Worm (Caenorhabditis elegans): ENCODE results near the gene glb-17.

The glb-17 gene

ce11 chrX:9544405-9544804 is 32.4 kb downstream of the glb-17 start:
- TF ChIP-seq nfya-1 (tag; optimal IDR thresholded peaks at IDR 0.05; ENCODE audit: insufficient read depth): peak; percentile 12
- TF ChIP-seq nhr-28 (tag; optimal IDR thresholded peaks at IDR 0.05): no peak
- peak; percentile 82 for TF ChIP-seq pha-4 (tag; optimal IDR thresholded peaks at IDR 0.05)
- TF ChIP-seq hmg-11 (tag; optimal IDR thresholded peaks at IDR 0.05): no peak
- TF ChIP-seq aly-2 (tag; optimal IDR thresholded peaks at IDR 0.05): no peak

ce11 chrX:9543352-9543751 is 33.5 kb downstream of the glb-17 start, which contains the start of gene F49E2.5:
F49E2.5 (plus strand) TSS chrX:9543652.
- no peak for TF ChIP-seq snpc-4 (tag; optimal IDR thresholded peaks at IDR 0.05)
- no peak for TF ChIP-seq egl-27 (tag; optimal IDR thresholded peaks at IDR 0.05)
- TF ChIP-seq eor-1 (tag; optimal IDR thresholded peaks at IDR 0.05): no peak
- no peak for TF ChIP-seq unc-39 (tag; optimal IDR thresholded peaks at IDR 0.05)
- no peak for TF ChIP-seq ama-1 (optimal IDR thresholded peaks at IDR 0.05)
- no peak for TF ChIP-seq ztf-11 (tag; optimal IDR thresholded peaks at IDR 0.05)
- TF ChIP-seq nhr-76 (tag; optimal IDR thresholded peaks at IDR 0.05): no peak
- TF ChIP-seq hmg-11 (tag; optimal IDR thresholded peaks at IDR 0.05): no peak
- TF ChIP-seq pha-4 (tag; optimal IDR thresholded peaks at IDR 0.05): no peak
- TF ChIP-seq nhr-23 (tag; optimal IDR thresholded peaks at IDR 0.05): no peak
- TF ChIP-seq daf-12 (tag; optimal IDR thresholded peaks at IDR 0.05): no peak
- no peak for TF ChIP-seq nhr-25 (tag; optimal IDR thresholded peaks at IDR 0.05)
- TF ChIP-seq ztf-4 (tag; optimal IDR thresholded peaks at IDR 0.05): no peak
- TF ChIP-seq ceh-9 (tag; optimal IDR thresholded peaks at IDR 0.05): no peak

ce11 chrX:9540464-9540863 is 36.4 kb downstream of the glb-17 start:
- no peak for TF ChIP-seq ztf-4 (tag; optimal IDR thresholded peaks at IDR 0.05)
- TF ChIP-seq pqm-1 (tag; optimal IDR thresholded peaks at IDR 0.05): peak; percentile 96
- TF ChIP-seq elt-2 (tag; optimal IDR thresholded peaks at IDR 0.05): peak; percentile 96
- TF ChIP-seq pha-4 (tag; optimal IDR thresholded peaks at IDR 0.05): peak; percentile 36
- no peak for TF ChIP-seq mml-1 (tag; optimal IDR thresholded peaks at IDR 0.05)
- TF ChIP-seq mdl-1 (tag; optimal IDR thresholded peaks at IDR 0.05): peak; percentile 20
- peak; percentile 67 for TF ChIP-seq jun-1 (tag; optimal IDR thresholded peaks at IDR 0.05)

- no peak for TF ChIP-seq hmg-11 (tag; optimal IDR thresholded peaks at IDR 0.05)
- peak; percentile 76 for TF ChIP-seq elt-2 (tag; optimal IDR thresholded peaks at IDR 0.05)
- TF ChIP-seq sea-2 (GFP tag; optimal IDR thresholded peaks at IDR 0.05): no peak
- peak; percentile 61 for TF ChIP-seq pqm-1 (tag; optimal IDR thresholded peaks at IDR 0.05)
- TF ChIP-seq pha-4 (tag; optimal IDR thresholded peaks at IDR 0.05): peak; percentile 92
- no peak for TF ChIP-seq mdl-1 (tag; optimal IDR thresholded peaks at IDR 0.05)
- TF ChIP-seq nhr-237 (tag; optimal IDR thresholded peaks at IDR 0.05): no peak
These were observed 37.4 kb downstream of the glb-17 start, which contains the start of gene nuc-1 for ce11 chrX:9539294-9540030. nuc-1 (plus strand) TSS chrX:9539905.

ce11 chrX:9537538-9538172 is 39.2 kb downstream of the glb-17 start:
- TF ChIP-seq unc-39 (tag; optimal IDR thresholded peaks at IDR 0.05): no peak
- no peak for TF ChIP-seq ztf-11 (tag; optimal IDR thresholded peaks at IDR 0.05)
- TF ChIP-seq nhr-23 (tag; optimal IDR thresholded peaks at IDR 0.05): peak; percentile 56
- no peak for TF ChIP-seq aly-2 (tag; optimal IDR thresholded peaks at IDR 0.05)
- TF ChIP-seq sea-2 (GFP tag; optimal IDR thresholded peaks at IDR 0.05): no peak
- TF ChIP-seq nhr-11 (tag; optimal IDR thresholded peaks at IDR 0.05): no peak
- peak; percentile 67 for TF ChIP-seq nhr-43 (tag; optimal IDR thresholded peaks at IDR 0.05; ENCODE audit: poor library complexity, severe bottlenecking)
- no peak for TF ChIP-seq ceh-16 (tag; optimal IDR thresholded peaks at IDR 0.05)
- TF ChIP-seq tbx-2 (tag; optimal IDR thresholded peaks at IDR 0.05): no peak
- no peak for TF ChIP-seq nhr-67 (tag; optimal IDR thresholded peaks at IDR 0.05)
- TF ChIP-seq jun-1 (tag; optimal IDR thresholded peaks at IDR 0.05): peak; percentile 15
- peak; percentile 52 for TF ChIP-seq pqm-1 (tag; optimal IDR thresholded peaks at IDR 0.05)
- TF ChIP-seq lin-15B (tag; optimal IDR thresholded peaks at IDR 0.05): no peak
- TF ChIP-seq pha-4 (tag; optimal IDR thresholded peaks at IDR 0.05): no peak
- no peak for TF ChIP-seq skn-1 (tag; optimal IDR thresholded peaks at IDR 0.05)
- no peak for TF ChIP-seq mml-1 (tag; optimal IDR thresholded peaks at IDR 0.05)
- TF ChIP-seq elt-3 (tag; optimal IDR thresholded peaks at IDR 0.05): peak in 1 of 3 experiments; percentile 50
- peak; percentile 84 for TF ChIP-seq nhr-25 (tag; optimal IDR thresholded peaks at IDR 0.05)
- TF ChIP-seq nhr-237 (tag; optimal IDR thresholded peaks at IDR 0.05): no peak
- TF ChIP-seq egl-27 (tag; optimal IDR thresholded peaks at IDR 0.05): no peak
- no peak for TF ChIP-seq snpc-4 (tag; optimal IDR thresholded peaks at IDR 0.05)
- no peak for TF ChIP-seq lsy-12 (tag; optimal IDR thresholded peaks at IDR 0.05)
- no peak for TF ChIP-seq ceh-82 (tag; optimal IDR thresholded peaks at IDR 0.05)
- TF ChIP-seq daf-12 (tag; optimal IDR thresholded peaks at IDR 0.05): no peak

Data from whole organism, L3 larva.